Worm (Caenorhabditis elegans) whole organism, L1 larva: ENCODE measurements around the gene srh-247.

Experiments
- aly-2 ChIP-seq: fragments of 150-350 bp; optimal IDR thresholded peaks from 2 replicates; lab custom pipeline; 2014; ENCODE audit warnings: missing biosample characterization, missing genetic modification characterization
- ceh-82 ChIP-seq, 3 experiments: fragments of 150-350 bp in 1 of 3; sonication (generic microtip) in 2 of 3; optimal IDR thresholded peaks; 2 replicates each; lab custom pipeline; 2014 to 2017; ENCODE audit warnings: missing biosample characterization in 3 of 3, missing genetic modification characterization in 3 of 3
- lin-13 ChIP-seq: fragments of 150-350 bp; optimal IDR thresholded peaks from 2 replicates; lab custom pipeline; 2014; ENCODE audit warnings: missing biosample characterization, missing genetic modification reagents, missing genetic modification characterization
- lin-39 ChIP-seq: fragments of 150-350 bp; optimal IDR thresholded peaks from 2 replicates; lab custom pipeline; 2014; ENCODE audit warnings: missing biosample characterization, missing genetic modification reagents, missing genetic modification characterization
- mdl-1 ChIP-seq, 2 experiments: fragments of 150-350 bp; optimal IDR thresholded peaks; 2 replicates each; lab custom pipeline; 2014 to 2017; ENCODE audit warnings: missing biosample characterization in 2 of 2, missing genetic modification characterization in 2 of 2, inconsistent platforms in 1 of 2
- nhr-28 ChIP-seq: fragments of 150-350 bp; optimal IDR thresholded peaks from 2 replicates; lab custom pipeline; 2014; ENCODE audit warnings: missing biosample characterization, missing genetic modification characterization
- nhr-85 ChIP-seq: sonication (generic microtip); peaks from one replicate; lab custom pipeline; 2016; ENCODE audit warnings: missing genetic modification characterization, inconsistent platforms, missing compliant biosample characterization
- pag-3 ChIP-seq: sonication (generic microtip); optimal IDR thresholded peaks from 2 replicates; lab custom pipeline; 2017; ENCODE audit warnings: missing genetic modification characterization, mild to moderate bottlenecking, missing compliant biosample characterization, antibody characterized with exemption, borderline replicate concordance; ENCODE audit not compliant: insufficient read depth
- ztf-4 ChIP-seq: fragments of 150-350 bp; optimal IDR thresholded peaks from 2 replicates; lab custom pipeline; 2014; ENCODE audit warnings: missing biosample characterization, missing genetic modification characterization

DNA sequence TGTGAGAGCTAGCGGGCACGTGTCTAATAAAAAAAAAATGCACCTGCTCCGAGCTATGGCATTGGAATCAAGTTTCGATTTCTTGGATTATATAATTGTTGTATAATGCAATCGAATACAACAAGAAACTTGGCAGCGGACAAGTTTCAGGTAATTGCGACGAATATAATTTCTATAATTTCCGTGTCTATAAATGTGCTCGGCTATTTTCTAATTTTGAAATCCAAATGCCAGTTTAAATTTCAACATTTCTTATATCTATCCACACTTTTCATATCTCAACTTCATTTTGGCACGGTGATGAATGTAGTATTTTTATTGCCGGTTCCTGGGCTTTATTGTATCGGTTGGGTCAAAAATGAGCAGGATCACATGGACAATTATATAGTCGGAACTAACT is 4.2 kb downstream of the srh-247 start, which contains the start of gene C31B8.16:
- no peak for TF ChIP-seq ceh-82 (tag; optimal IDR thresholded peaks at IDR 0.05; lab: Kevin White, UChicago)
- no peak for TF ChIP-seq aly-2 (tag; lab: Kevin White, UChicago)
- TF ChIP-seq pag-3 (tag; lab: Kevin White, UChicago): no peak
- TF ChIP-seq mdl-1 (tag; optimal IDR thresholded peaks at IDR 0.05; lab: Kevin White, UChicago): no peak
- no peak for TF ChIP-seq ztf-4 (tag; lab: Kevin White, UChicago)
- no peak for TF ChIP-seq nhr-28 (tag; lab: Kevin White, UChicago)
- TF ChIP-seq lin-13 (GFP tag; lab: Kevin White, UChicago): no peak
- TF ChIP-seq lin-39 (tag; lab: Kevin White, UChicago): no peak
- no peak for TF ChIP-seq nhr-85
